Fruit fly (Drosophila melanogaster) whole organism, embryonic: ENCODE measurements around the gene CG17944.

Experiments used
- ATbp ChIP-seq: fragments of 200-800 bp; sonication (Bioruptor generic); optimal IDR thresholded peaks from 2 replicates; lab custom pipeline; 2017; ENCODE audit warnings: missing biosample characterization, mild to moderate bottlenecking, missing genetic modification characterization, missing genetic modification reagents
- Aef1 ChIP-seq: fragments of 200-800 bp; sonication (Bioruptor generic); IDR thresholded peaks from 3 replicates; pipeline ENCODE4 v1.3.6; 2022; ENCODE audit warnings: missing biosample characterization, missing genetic modification characterization
- Blimp-1 ChIP-seq: fragments of 200-800 bp; sonication (Bioruptor generic); optimal IDR thresholded peaks from 3 replicates; lab custom pipeline; 2018; ENCODE audit warnings: missing biosample characterization, missing genetic modification characterization, mild to moderate bottlenecking, moderate library complexity, missing genetic modification reagents
- CG10366 ChIP-seq: fragments of 200-800 bp; sonication (Bioruptor generic); IDR thresholded peaks from 2 replicates; pipeline ENCODE4 v1.3.6; 2022; ENCODE audit warnings: missing biosample characterization, missing genetic modification characterization
- CG10543 ChIP-seq: fragments of 200-800 bp; sonication (Bioruptor generic); optimal IDR thresholded peaks from 3 replicates; lab custom pipeline; 2017; ENCODE audit warnings: missing biosample characterization, mild to moderate bottlenecking, missing genetic modification characterization, moderate library complexity
- CG10565 ChIP-seq: fragments of 200-800 bp; sonication (Bioruptor generic); optimal IDR thresholded peaks from 3 replicates; lab custom pipeline; 2016; ENCODE audit warnings: missing biosample characterization, mild to moderate bottlenecking, missing genetic modification characterization
- CG11085 ChIP-seq: fragments of 200-800 bp; sonication (Bioruptor generic); IDR thresholded peaks from 2 replicates; pipeline ENCODE4 v1.3.6; 2022; ENCODE audit warnings: missing biosample characterization, missing genetic modification characterization
- CG11504 ChIP-seq: fragments of 200-800 bp; sonication (Bioruptor generic); optimal IDR thresholded peaks from 3 replicates; lab custom pipeline; 2019; ENCODE audit warnings: missing biosample characterization, mild to moderate bottlenecking, missing genetic modification characterization, moderate library complexity
- CG11695 ChIP-seq: fragments of 200-800 bp; sonication (Bioruptor generic); IDR thresholded peaks from 3 replicates; pipeline ENCODE4 v1.3.6; 2022; ENCODE audit warnings: missing biosample characterization, missing genetic modification characterization
- CG1233 ChIP-seq: fragments of 200-800 bp; sonication (Bioruptor generic); optimal IDR thresholded peaks from 4 replicates; lab custom pipeline; 2018; ENCODE audit warnings: missing biosample characterization, mild to moderate bottlenecking, missing genetic modification characterization
- CG13123 ChIP-seq: fragments of 200-800 bp; sonication (Bioruptor generic); optimal IDR thresholded peaks from 2 replicates; lab custom pipeline; 2016; ENCODE audit warnings: missing biosample characterization, missing genetic modification characterization
- CG13894 ChIP-seq: fragments of 200-800 bp; sonication (Bioruptor generic); optimal IDR thresholded peaks from 3 replicates; lab custom pipeline; 2018; ENCODE audit warnings: missing biosample characterization, mild to moderate bottlenecking, missing genetic modification characterization, moderate library complexity
- CG15479 ChIP-seq: fragments of 200-800 bp; sonication (Bioruptor generic); optimal IDR thresholded peaks from 3 replicates; lab custom pipeline; 2019; ENCODE audit warnings: missing biosample characterization, mild to moderate bottlenecking, missing genetic modification characterization, moderate library complexity
- CG15696 ChIP-seq: fragments of 200-800 bp; sonication (Bioruptor generic); optimal IDR thresholded peaks from 2 replicates; lab custom pipeline; 2019; ENCODE audit warnings: missing biosample characterization, mild to moderate bottlenecking, missing genetic modification characterization, moderate library complexity
- CG17361 ChIP-seq: fragments of 200-800 bp; sonication (Bioruptor generic); IDR thresholded peaks from 3 replicates; pipeline ENCODE4 v1.3.6; 2022; ENCODE audit warnings: missing biosample characterization, missing genetic modification characterization
- CG18262 ChIP-seq: fragments of 200-800 bp; optimal IDR thresholded peaks from 3 replicates; lab custom pipeline; 2019; ENCODE audit warnings: missing biosample characterization, mild to moderate bottlenecking, missing genetic modification characterization, moderate library complexity
- CG2712 ChIP-seq: fragments of 200-800 bp; optimal IDR thresholded peaks from 3 replicates; lab custom pipeline; 2019; ENCODE audit warnings: missing biosample characterization, mild to moderate bottlenecking, missing genetic modification characterization, moderate library complexity
- CG3163 ChIP-seq: fragments of 200-800 bp; sonication (Bioruptor generic); optimal IDR thresholded peaks from 3 replicates; lab custom pipeline; 2016; ENCODE audit warnings: missing biosample characterization, missing genetic modification characterization
- CG32772 ChIP-seq: fragments of 200-800 bp; sonication (Bioruptor generic); IDR thresholded peaks from 2 replicates; pipeline ENCODE4 v1.3.6; 2022; ENCODE audit warnings: missing biosample characterization, missing genetic modification characterization
- CG4730 ChIP-seq: fragments of 200-800 bp; sonication (Bioruptor generic); IDR thresholded peaks from 2 replicates; pipeline ENCODE4 v1.3.6; 2022; ENCODE audit warnings: missing biosample characterization, missing genetic modification characterization
- CG4854 ChIP-seq: fragments of 200-800 bp; sonication (Bioruptor generic); optimal IDR thresholded peaks from 2 replicates; lab custom pipeline; 2016; ENCODE audit warnings: missing biosample characterization, missing genetic modification characterization, inconsistent platforms
- CG7839 ChIP-seq: fragments of 200-800 bp; sonication (Bioruptor generic); optimal IDR thresholded peaks from 3 replicates; lab custom pipeline; 2018; ENCODE audit warnings: missing biosample characterization, mild to moderate bottlenecking, missing genetic modification characterization, moderate library complexity
- CG8765 ChIP-seq: fragments of 200-800 bp; sonication (Bioruptor generic); IDR thresholded peaks from 2 replicates; pipeline ENCODE4 v1.3.6; 2022; ENCODE audit warnings: missing biosample characterization, missing genetic modification characterization
- Dip3 ChIP-seq: fragments of 200-800 bp; sonication (Bioruptor generic); optimal IDR thresholded peaks from 3 replicates; lab custom pipeline; 2016; ENCODE audit warnings: missing biosample characterization, missing genetic modification characterization
- Fer1 ChIP-seq: fragments of 200-800 bp; sonication (Bioruptor generic); optimal IDR thresholded peaks from 2 replicates; lab custom pipeline; 2017; ENCODE audit warnings: missing biosample characterization, mild to moderate bottlenecking, missing genetic modification characterization
- Fer3 ChIP-seq: fragments of 200-800 bp; sonication (Bioruptor generic); optimal IDR thresholded peaks from 2 replicates; lab custom pipeline; 2018; ENCODE audit warnings: missing biosample characterization, mild to moderate bottlenecking, missing genetic modification characterization, moderate library complexity
- Hmr ChIP-seq: fragments of 200-800 bp; sonication (Bioruptor generic); optimal IDR thresholded peaks from 3 replicates; lab custom pipeline; 2017; ENCODE audit warnings: mild to moderate bottlenecking, missing biosample characterization, missing genetic modification reagents, missing genetic modification characterization
- Opbp ChIP-seq: fragments of 200-800 bp; sonication (Bioruptor generic); IDR thresholded peaks from 3 replicates; pipeline ENCODE4 v1.3.6; 2022; ENCODE audit warnings: missing biosample characterization, missing genetic modification characterization; ENCODE audit not compliant: partially characterized antibody
- Side ChIP-seq: fragments of 200-800 bp; sonication (Bioruptor generic); optimal IDR thresholded peaks from 2 replicates; lab custom pipeline; 2016; ENCODE audit warnings: missing biosample characterization, missing genetic modification characterization
- Xrp1 ChIP-seq: fragments of 200-800 bp; sonication (Bioruptor generic); IDR thresholded peaks from 2 replicates; pipeline ENCODE4 v1.3.6; 2022; ENCODE audit warnings: missing biosample characterization, missing genetic modification characterization
- btn ChIP-seq: fragments of 200-800 bp; sonication (Bioruptor generic); optimal IDR thresholded peaks from 2 replicates; lab custom pipeline; 2016; ENCODE audit warnings: missing biosample characterization, missing genetic modification characterization
- crc ChIP-seq: fragments of 200-800 bp; sonication (Bioruptor generic); optimal IDR thresholded peaks from 2 replicates; lab custom pipeline; 2016; ENCODE audit warnings: missing biosample characterization, missing genetic modification characterization
- dmrt99B ChIP-seq: fragments of 200-800 bp; sonication (Bioruptor generic); optimal IDR thresholded peaks from 2 replicates; lab custom pipeline; 2018; ENCODE audit warnings: missing biosample characterization, mild to moderate bottlenecking, missing genetic modification characterization, moderate library complexity
- gem ChIP-seq: fragments of 200-800 bp; sonication (Bioruptor generic); optimal IDR thresholded peaks from 2 replicates; lab custom pipeline; 2019; ENCODE audit warnings: missing biosample characterization, mild to moderate bottlenecking, missing genetic modification characterization, moderate library complexity
- grn ChIP-seq: fragments of 200-800 bp; sonication (Bioruptor generic); optimal IDR thresholded peaks from 3 replicates; lab custom pipeline; 2017; ENCODE audit warnings: missing biosample characterization, missing genetic modification characterization
- gt ChIP-seq: fragments of 200-800 bp; sonication (Bioruptor generic); IDR thresholded peaks from 2 replicates; pipeline ENCODE4 v1.3.6; 2022; ENCODE audit warnings: missing biosample characterization, missing genetic modification characterization
- inv ChIP-seq: fragments of 200-800 bp; sonication (Bioruptor generic); IDR thresholded peaks from 2 replicates; pipeline ENCODE4 v1.3.6; 2022; ENCODE audit warnings: missing biosample characterization, missing genetic modification characterization; ENCODE audit not compliant: partially characterized antibody
- kay ChIP-seq: fragments of 200-800 bp; sonication (Bioruptor generic); optimal IDR thresholded peaks from 2 replicates; lab custom pipeline; 2016; ENCODE audit warnings: missing biosample characterization, missing genetic modification characterization
- klu ChIP-seq: fragments of 200-800 bp; sonication (Bioruptor generic); IDR thresholded peaks from 2 replicates; pipeline ENCODE4 v1.3.6; 2022; ENCODE audit warnings: missing biosample characterization, missing genetic modification characterization
- pho ChIP-seq: fragments of 200-800 bp; sonication (Bioruptor generic); optimal IDR thresholded peaks from 2 replicates; lab custom pipeline; 2016; ENCODE audit warnings: missing biosample characterization, missing genetic modification characterization
- prd ChIP-seq, 3 experiments: fragments of >200 bp in 2 of 3; fragments of 200-800 bp in 1 of 3; sonication (Bioruptor generic) in 1 of 3; optimal IDR thresholded peaks in 2 of 3; IDR thresholded peaks in 1 of 3; 2 replicates in 2 of 3; 3 replicates in 1 of 3; pipeline versions ENCODE4 v1.3.6 to Lab custom; 2017 to 2022; ENCODE audit warnings: missing biosample characterization in 1 of 3, missing genetic modification characterization in 1 of 3
- slbo ChIP-seq: fragments of 200-800 bp; sonication (Bioruptor generic); IDR thresholded peaks from 2 replicates; pipeline ENCODE4 v1.3.6; 2022; ENCODE audit warnings: missing biosample characterization, missing genetic modification characterization
- stwl ChIP-seq: fragments of 200-800 bp; sonication (Bioruptor generic); optimal IDR thresholded peaks from 3 replicates; lab custom pipeline; 2018; ENCODE audit warnings: missing biosample characterization, mild to moderate bottlenecking, missing genetic modification characterization, moderate library complexity
- zf30C ChIP-seq: fragments of 200-800 bp; sonication (Bioruptor generic); optimal IDR thresholded peaks from 3 replicates; lab custom pipeline; 2018; ENCODE audit warnings: missing biosample characterization, mild to moderate bottlenecking, missing genetic modification characterization

The CG17944 gene

dm6 chr3R:7346445-7346844 is 15.5 kb downstream of the CG17944 start, which contains the start of gene nxf4 (continued):
- peak; percentile 84 for TF ChIP-seq CG15696 (tag; lab: Kevin White, UChicago)
- TF ChIP-seq Opbp (GFP tag; lab: Robert Waterston, UW), result peak; percentile 69; the same call in 1 of the 3 replicates
- TF ChIP-seq inv (GFP tag; lab: Robert Waterston, UW), result peak; percentile 35; the same call in 1 of the 2 replicates
- TF ChIP-seq CG15479 (GFP tag; lab: Kevin White, UChicago), result no peak

dm6 chr3R:7344769-7345168 is 17.2 kb downstream of the CG17944 start, which contains the start of gene CG31496:
Gene CG31496, plus strand, starts transcription at chr3R:7345069.
- no peak for TF ChIP-seq CG1233 (GFP tag; lab: Kevin White, UChicago)
- TF ChIP-seq CG32772, result no peak
- no peak for TF ChIP-seq zf30C
- no peak for TF ChIP-seq grn
- no peak for TF ChIP-seq Dip3 (GFP tag; lab: Kevin White, UChicago)
- TF ChIP-seq Side (GFP tag; lab: Kevin White, UChicago), result no peak

- TF ChIP-seq CG17361 (GFP tag; lab: Robert Waterston, UW), result 0 out of 3 replicates have a peak, but pooled peaks have one; percentile 14
- no peak for TF ChIP-seq CG3163 (GFP tag; lab: Kevin White, UChicago)
- peak; percentile 15 for TF ChIP-seq Blimp-1
- no peak for TF ChIP-seq kay (GFP tag; lab: Kevin White, UChicago)
- peak; percentile 17 for TF ChIP-seq gem (tag; lab: Kevin White, UChicago)
- TF ChIP-seq CG11504, result peak; percentile 53
Measured at dm6 chr3R:7336454-7336853, 25.5 kb downstream of the CG17944 start.

- no peak for TF ChIP-seq Dip3 (GFP tag; lab: Kevin White, UChicago)
- no peak for TF ChIP-seq klu (GFP tag; lab: Robert Waterston, UW)
- TF ChIP-seq gt (GFP tag; lab: Robert Waterston, UW), result no peak
- no peak for TF ChIP-seq stwl (tag; lab: Kevin White, UChicago)
- no peak for TF ChIP-seq CG10543 (GFP tag; lab: Kevin White, UChicago)
- TF ChIP-seq CG13894, result no peak
- TF ChIP-seq Fer1 (GFP tag; lab: Kevin White, UChicago), result no peak
- TF ChIP-seq CG4854 (GFP tag; lab: Kevin White, UChicago), result no peak
- no peak for TF ChIP-seq CG11695
- TF ChIP-seq Opbp (GFP tag; lab: Robert Waterston, UW), result no peak
- TF ChIP-seq CG2712 (tag; lab: Kevin White, UChicago), result no peak
- no peak for TF ChIP-seq pho (GFP tag; lab: Kevin White, UChicago)
- TF ChIP-seq Hmr (GFP tag; lab: Kevin White, UChicago), result peak; percentile 54
- TF ChIP-seq Xrp1 (GFP tag; lab: Robert Waterston, UW), result no peak
- peak; percentile 39; the same call in 1 of the 2 replicates for TF ChIP-seq slbo (GFP tag; lab: Robert Waterston, UW)
- TF ChIP-seq CG10366 (GFP tag; lab: Robert Waterston, UW), result 0 out of 2 replicates have a peak, but pooled peaks have one; percentile 20
- no peak for TF ChIP-seq zf30C
- no peak for TF ChIP-seq crc
- peak; percentile 44 for TF ChIP-seq Fer3 (tag; lab: Kevin White, UChicago)
- no peak for TF ChIP-seq CG4730 (GFP tag; lab: Robert Waterston, UW)
- TF ChIP-seq btn (GFP tag; lab: Kevin White, UChicago), result no peak
- no peak for TF ChIP-seq ATbp (GFP tag; lab: Kevin White, UChicago)
- no peak for TF ChIP-seq CG1233 (GFP tag; lab: Kevin White, UChicago)
- TF ChIP-seq CG13123 (GFP tag; lab: Kevin White, UChicago), result no peak
- no peak for TF ChIP-seq CG10565
- peak; percentile 46 for TF ChIP-seq CG7839 (tag; lab: Kevin White, UChicago)
- no peak for TF ChIP-seq Aef1
- no peak for TF ChIP-seq CG18262 (tag; lab: Kevin White, UChicago)
- no peak for TF ChIP-seq prd (optimal IDR thresholded peaks at IDR 0.05; lab: Kevin White, UChicago)
- TF ChIP-seq prd (GFP tag; IDR thresholded peaks at IDR 0.05; lab: Robert Waterston, UW), result 0 out of 3 replicates have a peak, but pooled peaks have one; percentile 18
- TF ChIP-seq dmrt99B (tag; lab: Kevin White, UChicago), result peak; percentile 55
- TF ChIP-seq CG11085 (GFP tag; lab: Robert Waterston, UW), result no peak
- no peak for TF ChIP-seq CG8765 (GFP tag; lab: Robert Waterston, UW)
Measured at dm6 chr3R:7334613-7335012, 27.3 kb downstream of the CG17944 start.
